Worm (Caenorhabditis elegans) whole organism, L1 larva: ENCODE results near the gene ugt-13.

Source experiments
- ama-1 ChIP-seq: fragments of 150-350 bp; optimal IDR thresholded peaks from 2 replicates; lab custom pipeline; 2014
- ceh-63 ChIP-seq: fragments of 200-800 bp; sonication (Bioruptor generic); optimal IDR thresholded peaks from 2 replicates; lab custom pipeline; 2018; ENCODE audit warnings: mild to moderate bottlenecking, missing genetic modification characterization, missing compliant biosample characterization
- dpl-1 ChIP-seq, 3 experiments: fragments of 150-350 bp in 2 of 3; sonication (generic microtip) in 1 of 3; optimal IDR thresholded peaks; 2 replicates each; lab custom pipeline; 2014 to 2017; ENCODE audit warnings: missing biosample characterization in 3 of 3, missing genetic modification characterization in 3 of 3, missing genetic modification reagents in 3 of 3
- hpl-2 ChIP-seq: fragments of 150-350 bp; optimal IDR thresholded peaks from 2 replicates; lab custom pipeline; 2014; ENCODE audit warnings: missing biosample characterization, missing genetic modification reagents, missing genetic modification characterization
- lin-35 ChIP-seq, 2 experiments: fragments of 150-350 bp; optimal IDR thresholded peaks; 2 replicates each; lab custom pipeline; 2014; ENCODE audit warnings: missing biosample characterization in 2 of 2, missing genetic modification characterization in 2 of 2, missing genetic modification reagents in 2 of 2
- lir-3 ChIP-seq: sonication (generic microtip); optimal IDR thresholded peaks from 2 replicates; lab custom pipeline; 2016; ENCODE audit warnings: mild to moderate bottlenecking, missing genetic modification characterization, moderate library complexity, missing compliant biosample characterization; ENCODE audit not compliant: poor library complexity
- mab-9 ChIP-seq: fragments of 200-800 bp; sonication (Bioruptor generic); IDR thresholded peaks from 2 replicates; pipeline ENCODE4 v1.3.6; 2022; ENCODE audit warnings: missing genetic modification reagents, missing genetic modification characterization, missing compliant biosample characterization
- nhr-11 ChIP-seq: fragments of 150-350 bp; optimal IDR thresholded peaks from 2 replicates; lab custom pipeline; 2014; ENCODE audit warnings: missing biosample characterization, missing genetic modification characterization

- no peak for TF ChIP-seq ama-1 (lab: Kevin White, UChicago)
- TF ChIP-seq nhr-11 = no peak
- TF ChIP-seq ceh-63 (GFP tag; lab: Kevin White, UChicago) = no peak
- no peak for TF ChIP-seq mab-9 (GFP tag; lab: Robert Waterston, UW)
- TF ChIP-seq dpl-1 (GFP tag; optimal IDR thresholded peaks at IDR 0.05; lab: Kevin White, UChicago) = no peak
- TF ChIP-seq lir-3 = no peak
- TF ChIP-seq hpl-2 (GFP tag; lab: Kevin White, UChicago) = no peak
- peak in 1 of 2 experiments; percentile 7 for TF ChIP-seq lin-35 (GFP tag; optimal IDR thresholded peaks at IDR 0.05; lab: Kevin White, UChicago)
These were observed 12.9 kb upstream of the ugt-13 start, which contains the start of gene ugt-9 for ce11 chrV:4895744-4896143.
